Worm (Caenorhabditis elegans) whole organism, young adult: ENCODE data around the gene mec-3.

Experiments
- rcor-1 ChIP-seq: fragments of 200-800 bp; sonication (Bioruptor generic); IDR thresholded peaks from 2 replicates; pipeline ENCODE4 v1.3.6; 2022; ENCODE audit warnings: missing genetic modification reagents, missing genetic modification characterization, missing compliant biosample characterization
- zfh-2 ChIP-seq: fragments of 200-800 bp; sonication (Bioruptor generic); conservative IDR thresholded peaks from 2 replicates; pipeline ENCODE4 v1.3.6; 2022; ENCODE audit warnings: missing genetic modification reagents, missing genetic modification characterization, missing compliant biosample characterization

DNA sequence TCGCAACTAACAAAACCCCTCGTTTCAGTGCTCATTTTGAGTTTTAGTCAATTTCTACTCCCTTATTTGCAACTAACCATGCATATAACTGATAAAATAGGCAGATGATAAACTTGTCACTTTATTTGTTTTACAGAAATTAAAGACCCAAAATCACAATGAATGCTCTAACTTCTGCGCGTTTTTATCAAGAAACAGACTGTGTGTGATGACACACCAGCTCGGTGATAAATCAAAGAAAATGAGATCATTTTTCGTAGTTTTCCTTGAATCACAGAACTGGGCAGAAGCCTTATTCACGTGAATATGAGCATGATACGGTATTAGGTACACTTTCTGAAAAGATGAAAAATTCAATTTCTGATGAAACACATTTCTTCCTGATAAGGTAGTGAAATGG, 1.5 kb upstream of the mec-3 start:
- TF ChIP-seq rcor-1 (no peak), zfh-2 (no peak)
